Fruit fly (Drosophila melanogaster) whole organism, embryonic: Measurements from ENCODE around the gene CG7512.
A peak's percentile ranks its signal among the peaks of the same experiment; 100 is the strongest.

Source experiments
- Aef1 ChIP-seq: fragments of 200-800 bp; sonication (Bioruptor generic); IDR thresholded peaks from 3 replicates; pipeline ENCODE4 v1.3.6; 2022; ENCODE audit warnings: missing biosample characterization, missing genetic modification characterization
- CG1024 ChIP-seq: fragments of 200-800 bp; sonication (Bioruptor generic); IDR thresholded peaks from 2 replicates; pipeline ENCODE4 v1.3.6; 2022; ENCODE audit warnings: missing biosample characterization, missing genetic modification characterization
- CG10979 ChIP-seq: fragments of 200-800 bp; sonication (Bioruptor generic); optimal IDR thresholded peaks from 2 replicates; lab custom pipeline; 2018; ENCODE audit warnings: missing biosample characterization, mild to moderate bottlenecking, missing genetic modification characterization, moderate library complexity
- CG13287 ChIP-seq: fragments of 200-800 bp; sonication (Bioruptor generic); IDR thresholded peaks from 2 replicates; pipeline ENCODE4 v1.3.6; 2022; ENCODE audit warnings: missing biosample characterization, missing genetic modification characterization; ENCODE audit not compliant: partially characterized antibody
- CG13296 ChIP-seq: fragments of 200-800 bp; sonication (Bioruptor generic); optimal IDR thresholded peaks from 3 replicates; lab custom pipeline; 2018; ENCODE audit warnings: missing biosample characterization, mild to moderate bottlenecking, missing genetic modification characterization
- CG13894 ChIP-seq: fragments of 200-800 bp; sonication (Bioruptor generic); optimal IDR thresholded peaks from 3 replicates; lab custom pipeline; 2018; ENCODE audit warnings: missing biosample characterization, mild to moderate bottlenecking, missing genetic modification characterization, moderate library complexity
- CG15514 ChIP-seq: fragments of 200-800 bp; sonication (Bioruptor generic); optimal IDR thresholded peaks from 3 replicates; lab custom pipeline; 2017; ENCODE audit warnings: missing biosample characterization, missing genetic modification characterization, mild to moderate bottlenecking, moderate library complexity, missing genetic modification reagents
- CG32532 ChIP-seq: fragments of 200-800 bp; sonication (Bioruptor generic); IDR thresholded peaks from 2 replicates; pipeline ENCODE4 v1.3.6; 2022; ENCODE audit warnings: missing biosample characterization, missing genetic modification characterization
- CG4328 ChIP-seq: fragments of 200-800 bp; sonication (Bioruptor generic); optimal IDR thresholded peaks from 3 replicates; lab custom pipeline; 2017; ENCODE audit warnings: missing biosample characterization, missing genetic modification reagents, missing genetic modification characterization
- CG4360 ChIP-seq: fragments of 200-800 bp; sonication (Bioruptor generic); IDR thresholded peaks from 2 replicates; pipeline ENCODE4 v1.3.6; 2022; ENCODE audit warnings: missing biosample characterization, missing genetic modification characterization
- CG4424 ChIP-seq: fragments of 200-800 bp; sonication (Bioruptor generic); optimal IDR thresholded peaks from 3 replicates; lab custom pipeline; 2016; ENCODE audit warnings: missing biosample characterization, missing genetic modification characterization
- CG8359 ChIP-seq: fragments of 200-800 bp; sonication (Bioruptor generic); optimal IDR thresholded peaks from 2 replicates; lab custom pipeline; 2017; ENCODE audit warnings: missing biosample characterization, mild to moderate bottlenecking, missing genetic modification characterization, borderline replicate concordance
- CG8388 ChIP-seq: fragments of 200-800 bp; sonication (Bioruptor generic); optimal IDR thresholded peaks from 2 replicates; lab custom pipeline; 2019; ENCODE audit warnings: missing biosample characterization, mild to moderate bottlenecking, missing genetic modification characterization, moderate library complexity
- Chrac-16 ChIP-seq: fragments of 200-800 bp; sonication (Bioruptor generic); optimal IDR thresholded peaks from 3 replicates; lab custom pipeline; 2016; ENCODE audit warnings: missing biosample characterization, missing genetic modification characterization
- D ChIP-seq, 2 experiments: fragments of 200-800 bp in 1 of 2; fragments of >200 bp in 1 of 2; sonication (Bioruptor generic) in 1 of 2; optimal IDR thresholded peaks; 2 replicates in 1 of 2; 3 replicates in 1 of 2; lab custom pipeline; 2017; ENCODE audit warnings: mild to moderate bottlenecking in 1 of 2, missing biosample characterization in 1 of 2, missing genetic modification characterization in 1 of 2, missing genetic modification reagents in 1 of 2
- Dip3 ChIP-seq: fragments of 200-800 bp; sonication (Bioruptor generic); optimal IDR thresholded peaks from 3 replicates; lab custom pipeline; 2016; ENCODE audit warnings: missing biosample characterization, missing genetic modification characterization
- Drgx ChIP-seq: fragments of 200-800 bp; sonication (Bioruptor generic); IDR thresholded peaks from 2 replicates; pipeline ENCODE4 v1.3.6; 2022; ENCODE audit warnings: missing biosample characterization, missing genetic modification characterization
- GATAe ChIP-seq: fragments of 200-800 bp; sonication (Bioruptor generic); conservative IDR thresholded peaks from 2 replicates; pipeline ENCODE4 v1.3.6; 2022; ENCODE audit warnings: missing biosample characterization, missing genetic modification characterization
- HLH4C ChIP-seq: fragments of 200-800 bp; sonication (Bioruptor generic); IDR thresholded peaks from 3 replicates; pipeline ENCODE4 v1.3.6; 2022; ENCODE audit warnings: missing biosample characterization, missing genetic modification characterization; ENCODE audit not compliant: partially characterized antibody
- Jarid2 ChIP-seq: fragments of 200-800 bp; sonication (Bioruptor generic); optimal IDR thresholded peaks from 3 replicates; lab custom pipeline; 2017; ENCODE audit warnings: mild to moderate bottlenecking, missing biosample characterization, missing genetic modification reagents, missing genetic modification characterization
- Oli ChIP-seq: fragments of 200-800 bp; sonication (Bioruptor generic); optimal IDR thresholded peaks from 2 replicates; lab custom pipeline; 2018; ENCODE audit warnings: missing biosample characterization, mild to moderate bottlenecking, missing genetic modification characterization, moderate library complexity
- Optix ChIP-seq: fragments of 200-800 bp; sonication (Bioruptor generic); IDR thresholded peaks from 3 replicates; pipeline ENCODE4 v1.3.6; 2022; ENCODE audit warnings: missing biosample characterization, missing genetic modification characterization
- PHDP ChIP-seq: fragments of 200-800 bp; sonication (Bioruptor generic); optimal IDR thresholded peaks from 3 replicates; lab custom pipeline; 2018; ENCODE audit warnings: missing biosample characterization, mild to moderate bottlenecking, missing genetic modification characterization, moderate library complexity
- Pdp1 ChIP-seq, 2 experiments: fragments of 200-800 bp; sonication (Bioruptor generic); optimal IDR thresholded peaks; 3 replicates each; lab custom pipeline; 2016; ENCODE audit warnings: missing biosample characterization in 2 of 2, missing genetic modification characterization in 2 of 2, mild to moderate bottlenecking in 1 of 2, moderate library complexity in 1 of 2
- Ravus ChIP-seq: fragments of 200-800 bp; sonication (Bioruptor generic); IDR thresholded peaks from 2 replicates; pipeline ENCODE4 v1.3.6; 2022; ENCODE audit warnings: missing biosample characterization, missing genetic modification characterization
- Six4 ChIP-seq: fragments of 200-800 bp; sonication (Bioruptor generic); optimal IDR thresholded peaks from 2 replicates; lab custom pipeline; 2016; ENCODE audit warnings: missing biosample characterization, missing genetic modification characterization
- Vsx1 ChIP-seq: fragments of 200-800 bp; sonication (Bioruptor generic); optimal IDR thresholded peaks from 2 replicates; lab custom pipeline; 2017; ENCODE audit warnings: missing biosample characterization, mild to moderate bottlenecking, missing genetic modification characterization, missing genetic modification reagents
- ato ChIP-seq: fragments of 200-800 bp; sonication (Bioruptor generic); IDR thresholded peaks from 2 replicates; pipeline ENCODE4 v1.3.6; 2022; ENCODE audit warnings: missing biosample characterization, missing genetic modification characterization; ENCODE audit not compliant: partially characterized antibody
- caup ChIP-seq: fragments of 200-800 bp; sonication (Bioruptor generic); optimal IDR thresholded peaks from 3 replicates; lab custom pipeline; 2017; ENCODE audit warnings: missing biosample characterization, mild to moderate bottlenecking, missing genetic modification characterization, moderate library complexity; ENCODE audit not compliant: severe bottlenecking
- chinmo ChIP-seq: fragments of 200-800 bp; sonication (Bioruptor generic); IDR thresholded peaks from 4 replicates; pipeline ENCODE4 v1.3.6; 2022; ENCODE audit warnings: missing biosample characterization, missing genetic modification characterization; ENCODE audit not compliant: partially characterized antibody
- crol ChIP-seq: fragments of 200-800 bp; sonication (Bioruptor generic); IDR thresholded peaks from 2 replicates; pipeline ENCODE4 v1.3.6; 2022; ENCODE audit warnings: missing biosample characterization, missing genetic modification characterization
- gem ChIP-seq: fragments of 200-800 bp; sonication (Bioruptor generic); optimal IDR thresholded peaks from 2 replicates; lab custom pipeline; 2019; ENCODE audit warnings: missing biosample characterization, mild to moderate bottlenecking, missing genetic modification characterization, moderate library complexity
- her ChIP-seq: fragments of 200-800 bp; sonication (Bioruptor generic); optimal IDR thresholded peaks from 2 replicates; lab custom pipeline; 2016; ENCODE audit warnings: missing biosample characterization, missing genetic modification characterization
- mam ChIP-seq: fragments of 200-800 bp; sonication (Bioruptor generic); optimal IDR thresholded peaks from 3 replicates; lab custom pipeline; 2016; ENCODE audit warnings: missing biosample characterization, missing genetic modification characterization
- pb ChIP-seq: fragments of 200-800 bp; sonication (Bioruptor generic); optimal IDR thresholded peaks from 3 replicates; lab custom pipeline; 2016; ENCODE audit warnings: missing biosample characterization, missing genetic modification characterization
- prd ChIP-seq, 3 experiments: fragments of >200 bp in 2 of 3; fragments of 200-800 bp in 1 of 3; sonication (Bioruptor generic) in 1 of 3; optimal IDR thresholded peaks in 2 of 3; IDR thresholded peaks in 1 of 3; 2 replicates in 2 of 3; 3 replicates in 1 of 3; pipeline versions ENCODE4 v1.3.6 to Lab custom; 2017 to 2022; ENCODE audit warnings: missing biosample characterization in 1 of 3, missing genetic modification characterization in 1 of 3
- ranshi ChIP-seq: fragments of 200-800 bp; sonication (Bioruptor generic); IDR thresholded peaks from 2 replicates; pipeline ENCODE4 v1.3.6; 2022; ENCODE audit warnings: missing biosample characterization, missing genetic modification characterization
- slp2 ChIP-seq: fragments of 200-800 bp; sonication (Bioruptor generic); optimal IDR thresholded peaks from 2 replicates; lab custom pipeline; 2016; ENCODE audit warnings: missing biosample characterization, missing genetic modification characterization
- sug ChIP-seq: fragments of 200-800 bp; optimal IDR thresholded peaks from 2 replicates; lab custom pipeline; 2019; ENCODE audit warnings: missing biosample characterization, mild to moderate bottlenecking, missing genetic modification characterization, moderate library complexity
- tll ChIP-seq, 2 experiments: fragments of 200-800 bp in 1 of 2; fragments of >200 bp in 1 of 2; sonication (Bioruptor generic) in 1 of 2; optimal IDR thresholded peaks; 2 replicates each; lab custom pipeline; 2017 to 2019; ENCODE audit warnings: missing biosample characterization in 2 of 2, missing genetic modification characterization in 2 of 2, mild to moderate bottlenecking in 1 of 2, moderate library complexity in 1 of 2
- tup ChIP-seq: fragments of 200-800 bp; sonication (Bioruptor generic); optimal IDR thresholded peaks from 2 replicates; lab custom pipeline; 2016; ENCODE audit warnings: missing biosample characterization, mild to moderate bottlenecking, missing genetic modification characterization, moderate library complexity
- tx ChIP-seq: fragments of 200-800 bp; sonication (Bioruptor generic); optimal IDR thresholded peaks from 2 replicates; lab custom pipeline; 2016; ENCODE audit warnings: missing biosample characterization, missing genetic modification characterization
- vnd ChIP-seq: fragments of 200-800 bp; sonication (Bioruptor generic); IDR thresholded peaks from 3 replicates; pipeline ENCODE4 v1.3.6; 2022; ENCODE audit warnings: missing biosample characterization, missing genetic modification characterization; ENCODE audit not compliant: partially characterized antibody
- wek ChIP-seq: fragments of 200-800 bp; sonication (Bioruptor generic); optimal IDR thresholded peaks from 3 replicates; lab custom pipeline; 2018; ENCODE audit warnings: missing biosample characterization, mild to moderate bottlenecking, missing genetic modification characterization, moderate library complexity

Gene CG7512

dm6 chr3L:11534391-11535246, 21.1 kb downstream of the CG7512 start (continued):
- TF ChIP-seq CG13287 (GFP tag; lab: Robert Waterston, UW) (peak; percentile 38; the same call in 1 of the 2 replicates), vnd (GFP tag; lab: Robert Waterston, UW) (no peak)

- TF ChIP-seq Aef1 (peak; percentile 16; the same call in 1 of the 3 replicates), slp2 (no peak), Six4 (GFP tag; lab: Kevin White, UChicago) (no peak), Vsx1 (GFP tag; lab: Kevin White, UChicago) (peak; percentile 15), CG13296 (GFP tag; lab: Kevin White, UChicago) (peak; percentile 24), CG8388 (peak; percentile 14), CG4424 (GFP tag; lab: Kevin White, UChicago) (peak; percentile 22), CG1024 (GFP tag; lab: Robert Waterston, UW) (peak; percentile 33; the same call in 1 of the 2 replicates), Oli (tag; lab: Kevin White, UChicago) (peak; percentile 25), CG32532 (GFP tag; lab: Robert Waterston, UW) (peak; percentile 58; the same call in 1 of the 2 replicates), Optix (GFP tag; lab: Robert Waterston, UW) (no peak), CG15514 (GFP tag; lab: Kevin White, UChicago) (peak; percentile 15), her (GFP tag; lab: Kevin White, UChicago) (no peak), CG4328 (GFP tag; lab: Kevin White, UChicago) (no peak), Ravus (GFP tag; lab: Robert Waterston, UW) (no peak), Pdp1 (GFP tag; optimal IDR thresholded peaks at IDR 0.05; lab: Kevin White, UChicago) (peak in 1 of 2 experiments; percentile 0), tx (GFP tag; lab: Kevin White, UChicago) (no peak), HLH4C (GFP tag; lab: Robert Waterston, UW) (no peak), gem (tag; lab: Kevin White, UChicago) (peak; percentile 56), crol (GFP tag; lab: Robert Waterston, UW) (peak; percentile 18; the same call in 1 of the 2 replicates), CG4360 (no peak), prd (optimal IDR thresholded peaks at IDR 0.05; lab: Kevin White, UChicago) (no peak), prd (GFP tag; IDR thresholded peaks at IDR 0.05; lab: Robert Waterston, UW) (peak; percentile 39; the same call in 2 of the 3 replicates), caup (GFP tag; lab: Kevin White, UChicago) (no peak), ranshi (GFP tag; lab: Robert Waterston, UW) (peak; percentile 59), mam (GFP tag; lab: Kevin White, UChicago) (no peak), tup (GFP tag; lab: Kevin White, UChicago) (no peak), Jarid2 (no peak), pb (GFP tag; lab: Kevin White, UChicago) (no peak), tll (GFP tag; optimal IDR thresholded peaks at IDR 0.05; lab: Kevin White, UChicago) (no peak), Chrac-16 (GFP tag; lab: Kevin White, UChicago) (no peak), D (optimal IDR thresholded peaks at IDR 0.05; lab: Kevin White, UChicago) (no peak), D (GFP tag; optimal IDR thresholded peaks at IDR 0.05; lab: Kevin White, UChicago) (no peak), CG8359 (no peak), sug (tag; lab: Kevin White, UChicago) (no peak), Drgx (GFP tag; lab: Robert Waterston, UW) (0 out of 2 replicates have a peak, but pooled peaks have one; percentile 20), CG13894 (tag; lab: Kevin White, UChicago) (no peak), Dip3 (no peak), ato (GFP tag; lab: Robert Waterston, UW) (no peak), PHDP (peak; percentile 11), GATAe (GFP tag; lab: Robert Waterston, UW) (no peak), chinmo (GFP tag; lab: Robert Waterston, UW) (no peak), CG10979 (tag; lab: Kevin White, UChicago) (peak; percentile 41), wek (GFP tag; lab: Kevin White, UChicago) (no peak)
Measured at dm6 chr3L:11536132-11536531, 22.6 kb downstream of the CG7512 start.
